Worm (Caenorhabditis elegans): ENCODE data around the gene asb-1.

The asb-1 gene

DNA sequence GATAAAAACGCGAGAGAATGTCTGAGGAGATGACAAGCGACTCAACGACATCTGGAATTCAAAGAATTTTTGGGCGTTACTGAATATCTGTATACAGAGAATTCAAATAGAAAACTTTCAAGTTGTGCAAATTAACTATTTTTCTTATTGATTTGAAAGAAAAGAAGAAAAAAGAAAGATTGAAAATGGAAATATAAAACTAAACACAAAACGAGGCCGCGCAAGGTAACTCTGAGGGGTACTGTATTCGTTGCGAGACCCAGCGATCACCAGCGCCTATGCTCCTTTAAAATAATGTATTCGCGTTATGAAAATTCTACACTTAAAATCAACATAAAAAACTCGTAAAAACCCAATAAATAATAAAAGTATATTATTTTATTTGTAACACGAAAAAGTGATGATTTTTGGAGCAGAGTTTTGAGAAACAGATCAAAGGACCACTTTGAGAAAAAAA, at the start of gene asb-1:
TSS of gene asb-1 (minus strand) at position 51 of the 457 bp plus-strand sequence.
- no peak for TF ChIP-seq ZK546.5 (tag; optimal IDR thresholded peaks at IDR 0.05)
- TF ChIP-seq ztf-1 (GFP tag; conservative IDR thresholded peaks at IDR 0.05) = no peak
- TF ChIP-seq sma-3 (GFP tag; optimal IDR thresholded peaks at IDR 0.05) = no peak
- TF ChIP-seq fos-1 (tag; optimal IDR thresholded peaks at IDR 0.05) = no peak
- no peak for TF ChIP-seq dmd-4 (tag; optimal IDR thresholded peaks at IDR 0.05)
- no peak for TF ChIP-seq unc-55 (GFP tag; optimal IDR thresholded peaks at IDR 0.05)

DNA sequence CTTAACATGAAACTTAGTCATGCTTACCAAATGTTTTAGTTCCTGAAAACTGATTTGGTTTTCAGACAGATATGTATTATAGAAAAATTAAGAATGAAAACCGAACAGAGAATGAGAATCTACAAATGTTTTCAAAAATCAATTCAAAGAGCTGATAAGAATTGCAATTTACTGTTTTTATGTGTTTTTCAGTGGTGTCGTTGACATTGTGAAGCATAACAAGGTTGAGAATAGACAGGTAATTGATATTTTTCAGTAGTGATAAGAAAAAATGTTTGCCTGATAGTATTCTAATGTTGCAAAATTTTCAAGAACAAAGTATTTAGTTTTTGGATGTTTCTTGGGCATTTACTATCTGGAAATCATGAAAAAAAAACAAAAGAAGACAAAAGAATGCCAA, 47.6 kb upstream of the asb-1 start, which contains the start of gene pfas-1:
TSS of gene pfas-1 (minus strand) at position 49 of the 400 bp plus-strand sequence.
- TF ChIP-seq gmeb-1 (tag; optimal IDR thresholded peaks at IDR 0.05) (no peak), fos-1 (tag; optimal IDR thresholded peaks at IDR 0.05) (peak; percentile 77), ZK546.5 (tag; optimal IDR thresholded peaks at IDR 0.05) (no peak), nhr-6 (tag; optimal IDR thresholded peaks at IDR 0.05) (no peak)

ce11 chrIII:4634947-4635346, 39.3 kb upstream of the asb-1 start, which contains the start of gene clec-153:
TSS of gene clec-153 (plus strand) at chrIII:4635247.
- TF ChIP-seq aly-2 (tag; optimal IDR thresholded peaks at IDR 0.05) (no peak), nhr-237 (tag; optimal IDR thresholded peaks at IDR 0.05) (no peak), blmp-1 (tag; optimal IDR thresholded peaks at IDR 0.05; ENCODE audit: insufficient read depth) (no peak)

DNA sequence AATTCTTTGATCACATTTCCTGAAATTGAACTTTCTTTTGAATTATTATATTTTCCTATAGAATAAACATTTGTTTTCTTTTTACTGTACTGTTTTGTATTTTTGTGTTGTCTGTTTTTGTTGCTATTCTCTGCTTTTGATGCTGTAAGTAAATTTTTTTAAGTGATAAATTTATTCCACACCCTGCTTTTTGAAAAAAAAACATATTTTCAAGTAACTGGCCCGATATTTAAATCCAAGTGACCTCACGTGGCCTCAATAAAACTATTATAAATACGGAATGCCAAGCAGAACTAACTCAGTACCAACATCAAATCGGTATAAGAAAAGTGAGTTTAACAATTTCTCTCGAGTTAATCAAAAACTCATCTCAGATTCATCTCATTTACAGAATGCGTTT, 32.5 kb upstream of the asb-1 start, which contains the start of gene clec-151:
TSS of gene clec-151 (plus strand) at position 301 of the 400 bp plus-strand sequence.
- TF ChIP-seq sma-9 (GFP tag; optimal IDR thresholded peaks at IDR 0.05) (no peak), sma-9 (tag; optimal IDR thresholded peaks at IDR 0.05) (no peak), nhr-25 (tag; optimal IDR thresholded peaks at IDR 0.05) (no peak), nhr-6 (tag; optimal IDR thresholded peaks at IDR 0.05) (no peak), unc-39 (tag; optimal IDR thresholded peaks at IDR 0.05) (no peak), ceh-16 (tag; optimal IDR thresholded peaks at IDR 0.05) (no peak), C34F6.9 (tag; optimal IDR thresholded peaks at IDR 0.05) (no peak), mab-5 (tag; optimal IDR thresholded peaks at IDR 0.05) (no peak), ceh-82 (tag; optimal IDR thresholded peaks at IDR 0.05) (no peak), lsy-2 (tag; optimal IDR thresholded peaks at IDR 0.05) (no peak), snpc-4 (tag; optimal IDR thresholded peaks at IDR 0.05) (no peak)

DNA sequence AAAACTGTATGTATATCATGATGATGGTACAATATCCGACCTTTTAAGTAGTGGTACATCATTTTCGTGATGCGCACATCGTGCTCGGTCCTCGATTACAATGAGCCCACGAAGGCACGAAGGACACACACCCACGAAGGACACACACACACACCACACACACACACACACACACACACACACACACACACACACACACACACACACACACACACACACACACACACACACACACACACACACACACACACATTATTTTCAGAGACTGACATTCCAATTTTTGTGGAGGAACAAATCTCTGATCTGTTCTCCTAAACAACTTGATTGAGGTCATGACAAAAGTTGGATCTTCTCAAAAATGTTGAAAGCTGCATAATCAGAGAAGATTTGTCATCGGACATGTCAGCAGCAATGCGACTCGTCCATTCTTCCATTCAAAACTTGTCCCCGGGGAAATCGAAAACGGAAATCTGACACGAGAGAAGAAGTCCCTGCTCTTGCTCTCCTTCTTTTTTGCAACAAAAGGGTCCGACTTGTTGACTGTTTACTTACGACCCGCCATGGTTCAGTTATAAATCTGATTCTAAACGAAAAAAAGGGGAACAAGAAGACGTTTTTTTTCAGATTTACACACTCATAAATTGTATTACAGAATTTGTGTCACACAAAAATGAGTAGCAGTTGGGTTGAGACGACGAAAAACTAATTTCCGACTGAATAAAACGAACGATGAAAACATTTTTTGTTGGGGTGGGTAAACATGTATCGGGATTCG, 30.7 kb upstream of the asb-1 start:
- TF ChIP-seq ceh-16 (tag; optimal IDR thresholded peaks at IDR 0.05) = no peak
- no peak for TF ChIP-seq blmp-1 (tag; optimal IDR thresholded peaks at IDR 0.05; ENCODE audit: insufficient read depth)
- no peak for TF ChIP-seq ama-1 (optimal IDR thresholded peaks at IDR 0.05)
- no peak for TF ChIP-seq skn-1 (tag; optimal IDR thresholded peaks at IDR 0.05)
- no peak for TF ChIP-seq unc-39 (tag; optimal IDR thresholded peaks at IDR 0.05)
- TF ChIP-seq lin-11 (tag; optimal IDR thresholded peaks at IDR 0.05) = no peak
- TF ChIP-seq C34F6.9 (tag; optimal IDR thresholded peaks at IDR 0.05) = no peak

ce11 chrIII:4622375-4623130, 26.9 kb upstream of the asb-1 start, which contains the start of gene lron-5:
TSS of gene lron-5 (plus strand) at chrIII:4623029.
- TF ChIP-seq lsy-2 (tag; optimal IDR thresholded peaks at IDR 0.05) (no peak), ceh-82 (tag; optimal IDR thresholded peaks at IDR 0.05) (no peak), dmd-4 (tag; optimal IDR thresholded peaks at IDR 0.05) (no peak), nhr-10 (tag; optimal IDR thresholded peaks at IDR 0.05) (no peak), nhr-23 (tag; optimal IDR thresholded peaks at IDR 0.05) (no peak), snpc-4 (tag; optimal IDR thresholded peaks at IDR 0.05) (no peak), aly-2 (tag; optimal IDR thresholded peaks at IDR 0.05) (no peak), sma-3 (GFP tag; optimal IDR thresholded peaks at IDR 0.05) (no peak), alr-1 (tag; optimal IDR thresholded peaks at IDR 0.05) (no peak), sem-4 (tag; optimal IDR thresholded peaks at IDR 0.05) (no peak), peb-1 (tag; optimal IDR thresholded peaks at IDR 0.05) (no peak), ceh-16 (tag; optimal IDR thresholded peaks at IDR 0.05) (no peak), zag-1 (tag; optimal IDR thresholded peaks at IDR 0.05) (no peak)

Data from whole organism, L2 larva.